Worm (Caenorhabditis elegans) whole organism, L1 larva: Measurements from ENCODE around the gene col-3.
A peak's percentile ranks its signal among the peaks of the same experiment; 100 is the strongest.

ENCODE experiments used
- C16A3.4 ChIP-seq: fragments of 150-350 bp; optimal IDR thresholded peaks from 2 replicates; lab custom pipeline; 2014; ENCODE audit warnings: missing biosample characterization, missing genetic modification characterization
- alr-1 ChIP-seq: fragments of 200-800 bp; sonication (Bioruptor generic); optimal IDR thresholded peaks from 2 replicates; lab custom pipeline; 2018; ENCODE audit warnings: borderline replicate concordance, mild to moderate bottlenecking, missing genetic modification characterization, missing compliant biosample characterization
- aly-2 ChIP-seq: fragments of 150-350 bp; optimal IDR thresholded peaks from 2 replicates; lab custom pipeline; 2014; ENCODE audit warnings: missing biosample characterization, missing genetic modification characterization
- blmp-1 ChIP-seq: fragments of 150-350 bp; optimal IDR thresholded peaks from 2 replicates; lab custom pipeline; 2014; ENCODE audit warnings: missing biosample characterization, missing genetic modification characterization
- ceh-63 ChIP-seq: fragments of 200-800 bp; sonication (Bioruptor generic); optimal IDR thresholded peaks from 2 replicates; lab custom pipeline; 2018; ENCODE audit warnings: mild to moderate bottlenecking, missing genetic modification characterization, missing compliant biosample characterization
- ceh-88 ChIP-seq: fragments of 200-800 bp; sonication (Bioruptor generic); IDR thresholded peaks from 2 replicates; pipeline ENCODE4 v1.3.6; 2022; ENCODE audit warnings: missing genetic modification characterization, missing compliant biosample characterization
- ces-1 ChIP-seq: fragments of 150-350 bp; optimal IDR thresholded peaks from 2 replicates; lab custom pipeline; 2014; ENCODE audit warnings: missing biosample characterization, missing genetic modification reagents, missing genetic modification characterization
- dsc-1 ChIP-seq: sonication (generic microtip); optimal IDR thresholded peaks from 2 replicates; lab custom pipeline; 2016; ENCODE audit warnings: mild to moderate bottlenecking, missing genetic modification characterization, missing compliant biosample characterization
- efl-1 ChIP-seq, 4 experiments: fragments of 150-350 bp; optimal IDR thresholded peaks in 3 of 4; peaks in 1 of 4; 1 replicate in 1 of 4; 2 replicates in 3 of 4; lab custom pipeline; 2014; ENCODE audit warnings: missing biosample characterization in 2 of 4, missing genetic modification characterization in 2 of 4, missing genetic modification reagents in 2 of 4
- elt-2 ChIP-seq: sonication (generic microtip); optimal IDR thresholded peaks from 2 replicates; lab custom pipeline; 2016; ENCODE audit warnings: missing genetic modification characterization, mild to moderate bottlenecking, inconsistent platforms, missing compliant biosample characterization, missing genetic modification reagents
- elt-3 ChIP-seq, 6 experiments: fragments of 150-350 bp in 1 of 6; sonication (generic microtip); optimal IDR thresholded peaks; 2 replicates each; lab custom pipeline; 2017 to 2018; ENCODE audit warnings: missing biosample characterization in 6 of 6, missing genetic modification characterization in 6 of 6, inconsistent platforms in 1 of 6
- fkh-4 ChIP-seq: sonication (generic microtip); optimal IDR thresholded peaks from 2 replicates; lab custom pipeline; 2016; ENCODE audit warnings: missing compliant biosample characterization, missing genetic modification characterization, borderline replicate concordance
- hlh-17 ChIP-seq: fragments of 200-800 bp; sonication (Bioruptor generic); optimal IDR thresholded peaks from 2 replicates; lab custom pipeline; 2018; ENCODE audit warnings: missing genetic modification characterization, mild to moderate bottlenecking, missing compliant biosample characterization, moderate library complexity, borderline replicate concordance
- hlh-4 ChIP-seq: sonication (generic microtip); optimal IDR thresholded peaks from 2 replicates; lab custom pipeline; 2016; ENCODE audit warnings: mild to moderate bottlenecking, missing genetic modification characterization, missing compliant biosample characterization
- lin-14 ChIP-seq: fragments of 200-800 bp; sonication (Bioruptor generic); optimal IDR thresholded peaks from 2 replicates; lab custom pipeline; 2018; ENCODE audit warnings: mild to moderate bottlenecking, missing genetic modification characterization, moderate library complexity, missing compliant biosample characterization
- lin-35 ChIP-seq, 2 experiments: fragments of 150-350 bp; optimal IDR thresholded peaks; 2 replicates each; lab custom pipeline; 2014; ENCODE audit warnings: missing biosample characterization in 2 of 2, missing genetic modification characterization in 2 of 2, missing genetic modification reagents in 2 of 2
- lsy-2 ChIP-seq, 2 experiments: fragments of 150-350 bp; optimal IDR thresholded peaks; 2 replicates each; lab custom pipeline; 2014; ENCODE audit warnings: missing biosample characterization in 2 of 2, missing genetic modification characterization in 2 of 2
- mab-9 ChIP-seq: fragments of 200-800 bp; sonication (Bioruptor generic); IDR thresholded peaks from 2 replicates; pipeline ENCODE4 v1.3.6; 2022; ENCODE audit warnings: missing genetic modification reagents, missing genetic modification characterization, missing compliant biosample characterization
- mef-2 ChIP-seq: fragments of 150-350 bp; optimal IDR thresholded peaks from 2 replicates; lab custom pipeline; 2014; ENCODE audit warnings: missing biosample characterization, missing genetic modification characterization
- nhr-19 ChIP-seq: fragments of 200-800 bp; sonication (Bioruptor generic); conservative IDR thresholded peaks from 2 replicates; pipeline ENCODE4 v1.3.6; 2022; ENCODE audit warnings: missing genetic modification characterization, missing compliant biosample characterization
- nhr-20 ChIP-seq: sonication (generic microtip); optimal IDR thresholded peaks from 2 replicates; lab custom pipeline; 2016; ENCODE audit warnings: mild to moderate bottlenecking, missing genetic modification characterization, missing compliant biosample characterization
- nhr-28 ChIP-seq: fragments of 150-350 bp; optimal IDR thresholded peaks from 2 replicates; lab custom pipeline; 2014; ENCODE audit warnings: missing biosample characterization, missing genetic modification characterization
- nhr-71 ChIP-seq: sonication (generic microtip); optimal IDR thresholded peaks from 2 replicates; lab custom pipeline; 2016; ENCODE audit warnings: mild to moderate bottlenecking, missing genetic modification characterization, moderate library complexity, missing compliant biosample characterization
- nhr-76 ChIP-seq: sonication (generic microtip); optimal IDR thresholded peaks from 2 replicates; lab custom pipeline; 2017; ENCODE audit warnings: missing biosample characterization, missing genetic modification characterization
- nhr-77 ChIP-seq: fragments of 150-350 bp; optimal IDR thresholded peaks from 2 replicates; lab custom pipeline; 2014; ENCODE audit warnings: missing biosample characterization, missing genetic modification characterization
- nhr-85 ChIP-seq: sonication (generic microtip); peaks from one replicate; lab custom pipeline; 2016; ENCODE audit warnings: missing genetic modification characterization, inconsistent platforms, missing compliant biosample characterization
- nhr-90 ChIP-seq: sonication (generic microtip); optimal IDR thresholded peaks from 2 replicates; lab custom pipeline; 2016; ENCODE audit warnings: mild to moderate bottlenecking, missing genetic modification characterization, missing compliant biosample characterization; ENCODE audit not compliant: poor library complexity
- pag-3 ChIP-seq: sonication (generic microtip); optimal IDR thresholded peaks from 2 replicates; lab custom pipeline; 2017; ENCODE audit warnings: missing genetic modification characterization, mild to moderate bottlenecking, missing compliant biosample characterization, antibody characterized with exemption, borderline replicate concordance; ENCODE audit not compliant: insufficient read depth
- pax-3 ChIP-seq: fragments of 200-800 bp; sonication (Bioruptor generic); optimal IDR thresholded peaks from 2 replicates; lab custom pipeline; 2018; ENCODE audit warnings: mild to moderate bottlenecking, missing genetic modification characterization, moderate library complexity, missing compliant biosample characterization
- snpc-4 ChIP-seq: fragments of 150-350 bp; optimal IDR thresholded peaks from 2 replicates; lab custom pipeline; 2014; ENCODE audit warnings: missing biosample characterization, missing genetic modification characterization
- snu-23 ChIP-seq: sonication (generic microtip); optimal IDR thresholded peaks from 2 replicates; lab custom pipeline; 2016; ENCODE audit warnings: missing genetic modification characterization, missing compliant biosample characterization
- sox-4 ChIP-seq: sonication (generic microtip); optimal IDR thresholded peaks from 2 replicates; lab custom pipeline; 2016; ENCODE audit warnings: missing genetic modification characterization, missing compliant biosample characterization
- tlp-1 ChIP-seq: fragments of 150-350 bp; optimal IDR thresholded peaks from 2 replicates; lab custom pipeline; 2014; ENCODE audit warnings: missing biosample characterization, missing genetic modification characterization
- zag-1 ChIP-seq: fragments of 150-350 bp; optimal IDR thresholded peaks from 2 replicates; lab custom pipeline; 2014; ENCODE audit warnings: missing biosample characterization, missing genetic modification characterization

col-3 gene

DNA sequence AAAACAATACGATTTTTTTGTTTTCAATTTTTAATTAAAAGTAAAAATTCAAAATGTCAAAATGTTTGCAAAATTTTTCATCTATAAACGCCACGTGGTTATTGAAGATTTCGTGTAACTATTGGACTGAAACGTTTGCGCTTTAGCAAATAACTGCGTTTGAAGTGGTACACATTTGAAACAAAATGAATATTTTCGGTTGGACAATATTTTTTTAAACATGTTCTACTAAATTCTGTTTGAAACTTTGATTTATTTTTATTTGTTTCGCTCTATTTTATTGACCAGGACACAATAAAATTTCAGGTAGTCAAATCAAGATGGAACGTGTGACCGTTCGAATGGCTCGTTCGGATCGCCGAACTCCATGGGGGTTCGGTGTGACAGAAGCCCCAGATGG, 27.6 kb downstream of the col-3 start, which contains the start of gene alp-1:
Gene alp-1, plus strand, starts transcription at position 301 of the 400 bp plus-strand sequence.
- TF ChIP-seq lin-35 (GFP tag; optimal IDR thresholded peaks at IDR 0.05; lab: Kevin White, UChicago): no peak
- no peak for TF ChIP-seq lin-14 (GFP tag; lab: Kevin White, UChicago)
- TF ChIP-seq ceh-63 (GFP tag; lab: Kevin White, UChicago): no peak
- TF ChIP-seq dsc-1 (tag; lab: Kevin White, UChicago): no peak
- TF ChIP-seq ceh-88 (GFP tag; lab: Robert Waterston, UW): no peak
- TF ChIP-seq pag-3 (tag; lab: Kevin White, UChicago): no peak
- TF ChIP-seq nhr-28 (tag; lab: Kevin White, UChicago): no peak
- no peak for TF ChIP-seq snpc-4 (tag; lab: Kevin White, UChicago)
- TF ChIP-seq pax-3 (tag; lab: Kevin White, UChicago): no peak
- TF ChIP-seq nhr-76 (tag; lab: Kevin White, UChicago): no peak
- no peak for TF ChIP-seq hlh-4 (tag; lab: Kevin White, UChicago)
- no peak for TF ChIP-seq hlh-17 (GFP tag; lab: Kevin White, UChicago)
- TF ChIP-seq lsy-2 (tag; optimal IDR thresholded peaks at IDR 0.05; lab: Kevin White, UChicago): no peak
- TF ChIP-seq mef-2: no peak

ce11 chrIV:8853301-8853700, 28.7 kb downstream of the col-3 start:
- TF ChIP-seq efl-1 (optimal IDR thresholded peaks at IDR 0.05; lab: Kevin White, UChicago): no peak
- peak in 1 of 2 experiments; percentile 73 for TF ChIP-seq efl-1 (GFP tag; optimal IDR thresholded peaks at IDR 0.05 in 1 of 2; lab: Kevin White, UChicago)
- TF ChIP-seq sox-4: no peak
- TF ChIP-seq, all 84 proteins: peak for 1

ce11 chrIV:8855963-8856362, 31.4 kb downstream of the col-3 start, which contains the start of gene T11B7.5:
TSS of gene T11B7.5 (minus strand) at chrIV:8856063.
- TF ChIP-seq dsc-1 (tag; lab: Kevin White, UChicago) (no peak), sox-4 (no peak), lin-14 (GFP tag; lab: Kevin White, UChicago) (no peak), snu-23 (GFP tag; lab: Kevin White, UChicago) (no peak), efl-1 (optimal IDR thresholded peaks at IDR 0.05; lab: Kevin White, UChicago) (no peak), efl-1 (GFP tag; optimal IDR thresholded peaks at IDR 0.05 in 1 of 2; lab: Kevin White, UChicago) (no peak), pag-3 (tag; lab: Kevin White, UChicago) (no peak), ces-1 (GFP tag; lab: Kevin White, UChicago) (no peak), elt-2 (tag; lab: Kevin White, UChicago) (no peak), nhr-76 (tag; lab: Kevin White, UChicago) (no peak)

- TF ChIP-seq elt-3 (tag; optimal IDR thresholded peaks at IDR 0.05; lab: Kevin White, UChicago) (peak in 3 of 6 experiments; percentile 22 to 76 (median 71)), snu-23 (GFP tag; lab: Kevin White, UChicago) (peak; percentile 28), nhr-90 (tag; lab: Kevin White, UChicago) (peak; percentile 61), lin-35 (GFP tag; optimal IDR thresholded peaks at IDR 0.05; lab: Kevin White, UChicago) (peak in 1 of 2 experiments; percentile 33), nhr-71 (peak; percentile 62), efl-1 (optimal IDR thresholded peaks at IDR 0.05; lab: Kevin White, UChicago) (no peak), efl-1 (GFP tag; optimal IDR thresholded peaks at IDR 0.05 in 1 of 2; lab: Kevin White, UChicago) (peak in 1 of 2 experiments; percentile 71), ceh-88 (GFP tag; lab: Robert Waterston, UW) (no peak), hlh-4 (tag; lab: Kevin White, UChicago) (no peak), aly-2 (tag; lab: Kevin White, UChicago) (no peak), nhr-85 (tag; lab: Kevin White, UChicago) (peak; percentile 85), lin-14 (GFP tag; lab: Kevin White, UChicago) (peak; percentile 46), blmp-1 (tag; lab: Kevin White, UChicago) (peak; percentile 38), alr-1 (no peak), nhr-20 (tag; lab: Kevin White, UChicago) (peak; percentile 12), nhr-19 (GFP tag; lab: Robert Waterston, UW) (0 out of 2 replicates have a peak, but pooled peaks have one; percentile 14)
Measured at ce11 chrIV:8864672-8865071, 40.1 kb downstream of the col-3 start.

DNA sequence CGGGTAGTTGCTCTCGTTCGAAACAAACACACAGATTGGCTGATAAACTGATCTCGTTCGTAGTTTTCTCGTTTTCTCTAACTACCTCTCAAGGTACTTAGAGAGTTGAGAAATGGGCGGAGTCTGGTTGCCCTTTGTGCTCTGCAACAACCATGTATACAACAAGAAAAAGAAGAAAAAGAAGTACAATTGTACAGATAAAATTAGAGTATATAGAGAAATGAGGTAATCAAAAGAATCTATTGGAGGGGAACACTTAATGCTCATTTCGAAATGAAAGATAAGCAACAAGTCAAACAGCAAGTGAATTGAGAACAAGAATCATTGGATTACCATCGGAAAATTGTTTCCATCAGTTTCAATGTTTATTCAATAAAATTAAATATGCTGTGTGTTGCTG, 40.8 kb downstream of the col-3 start, which contains the start of gene C09G9.1:
Gene C09G9.1, minus strand, starts transcription at position 143 of the 400 bp plus-strand sequence.
- no peak for TF ChIP-seq elt-2 (tag; lab: Kevin White, UChicago)
- no peak for TF ChIP-seq fkh-4 (tag; lab: Kevin White, UChicago)
- TF ChIP-seq nhr-77: peak; percentile 11
- TF ChIP-seq C16A3.4 (tag; lab: Kevin White, UChicago): no peak
- TF ChIP-seq tlp-1 (tag; lab: Kevin White, UChicago): no peak
- no peak for TF ChIP-seq nhr-19 (GFP tag; lab: Robert Waterston, UW)
- no peak for TF ChIP-seq zag-1
- TF ChIP-seq mab-9 (GFP tag; lab: Robert Waterston, UW): no peak
- TF ChIP-seq, all 84 proteins: peak for 1
